Worm (Caenorhabditis elegans) whole organism, L3 larva: ENCODE data around the gene emb-1.

Experiments
- R02D3.7 ChIP-seq: fragments of 150-350 bp; optimal IDR thresholded peaks from 2 replicates; lab custom pipeline; 2014; ENCODE audit warnings: missing biosample characterization, missing genetic modification characterization
- aly-2 ChIP-seq: fragments of 150-350 bp; optimal IDR thresholded peaks from 2 replicates; lab custom pipeline; 2014; ENCODE audit warnings: missing biosample characterization, missing genetic modification characterization
- ama-1 ChIP-seq: fragments of 150-350 bp; optimal IDR thresholded peaks from 2 replicates; lab custom pipeline; 2018
- ceh-28 ChIP-seq: fragments of 150-350 bp; optimal IDR thresholded peaks from 2 replicates; lab custom pipeline; 2014; ENCODE audit warnings: missing biosample characterization, missing genetic modification reagents, missing genetic modification characterization
- egl-5 ChIP-seq: fragments of 150-350 bp; optimal IDR thresholded peaks from 2 replicates; lab custom pipeline; 2017; ENCODE audit warnings: missing biosample characterization, missing genetic modification reagents, missing genetic modification characterization, inconsistent platforms
- elt-1 ChIP-seq: fragments of 150-350 bp; optimal IDR thresholded peaks from 2 replicates; lab custom pipeline; 2014; ENCODE audit warnings: missing biosample characterization, missing genetic modification characterization
- elt-2 ChIP-seq: sonication (generic microtip); optimal IDR thresholded peaks from 2 replicates; lab custom pipeline; 2016; ENCODE audit warnings: missing genetic modification reagents, mild to moderate bottlenecking, missing genetic modification characterization, missing compliant biosample characterization
- eor-1 ChIP-seq, 2 experiments: fragments of 150-350 bp; optimal IDR thresholded peaks; 2 replicates each; lab custom pipeline; 2014 to 2018; ENCODE audit warnings: missing biosample characterization in 2 of 2, missing genetic modification characterization in 2 of 2
- fkh-10 ChIP-seq: sonication (generic microtip); optimal IDR thresholded peaks from 2 replicates; lab custom pipeline; 2017; ENCODE audit warnings: missing biosample characterization, missing genetic modification reagents, missing genetic modification characterization
- fkh-2 ChIP-seq: fragments of 150-350 bp; optimal IDR thresholded peaks from 2 replicates; lab custom pipeline; 2014; ENCODE audit warnings: missing biosample characterization, missing genetic modification reagents, missing genetic modification characterization
- fos-1 ChIP-seq: fragments of 150-350 bp; optimal IDR thresholded peaks from 2 replicates; lab custom pipeline; 2014; ENCODE audit warnings: missing biosample characterization, missing genetic modification characterization
- hmg-11 ChIP-seq: sonication (generic microtip); optimal IDR thresholded peaks from 2 replicates; lab custom pipeline; 2016; ENCODE audit warnings: missing genetic modification characterization, missing compliant biosample characterization
- jun-1 ChIP-seq: fragments of 150-350 bp; optimal IDR thresholded peaks from 2 replicates; lab custom pipeline; 2014; ENCODE audit warnings: missing biosample characterization, missing genetic modification reagents, missing genetic modification characterization
- lin-15B ChIP-seq: fragments of 150-350 bp; optimal IDR thresholded peaks from 2 replicates; lab custom pipeline; 2014; ENCODE audit warnings: missing biosample characterization, missing genetic modification characterization
- lin-39 ChIP-seq: fragments of 150-350 bp; optimal IDR thresholded peaks from 2 replicates; lab custom pipeline; 2018; ENCODE audit warnings: missing biosample characterization, missing genetic modification reagents, missing genetic modification characterization
- lsy-12 ChIP-seq: sonication (generic microtip); optimal IDR thresholded peaks from 2 replicates; lab custom pipeline; 2016; ENCODE audit warnings: mild to moderate bottlenecking, missing genetic modification characterization, missing compliant biosample characterization
- mdl-1 ChIP-seq: fragments of 150-350 bp; optimal IDR thresholded peaks from 2 replicates; lab custom pipeline; 2014; ENCODE audit warnings: missing biosample characterization, missing genetic modification characterization
- mml-1 ChIP-seq: fragments of 150-350 bp; sonication (generic microtip); optimal IDR thresholded peaks from 3 replicates; lab custom pipeline; 2014; ENCODE audit warnings: missing biosample characterization, missing genetic modification characterization
- nfya-1 ChIP-seq: sonication (generic microtip); optimal IDR thresholded peaks from 2 replicates; lab custom pipeline; 2017; ENCODE audit warnings: missing genetic modification characterization, mild to moderate bottlenecking, missing compliant biosample characterization, antibody characterized with exemption, moderate library complexity; ENCODE audit not compliant: insufficient read depth
- nhr-12 ChIP-seq: fragments of 150-350 bp; optimal IDR thresholded peaks from 2 replicates; lab custom pipeline; 2014; ENCODE audit warnings: missing biosample characterization, missing genetic modification characterization
- nhr-237 ChIP-seq: fragments of 150-350 bp; optimal IDR thresholded peaks from 2 replicates; lab custom pipeline; 2014; ENCODE audit warnings: missing biosample characterization, missing genetic modification characterization
- nhr-25 ChIP-seq: sonication (generic microtip); optimal IDR thresholded peaks from 2 replicates; lab custom pipeline; 2017; ENCODE audit warnings: missing biosample characterization, missing genetic modification characterization
- nhr-43 ChIP-seq: sonication (generic microtip); optimal IDR thresholded peaks from 2 replicates; lab custom pipeline; 2016; ENCODE audit warnings: mild to moderate bottlenecking, missing genetic modification characterization, missing compliant biosample characterization; ENCODE audit not compliant: poor library complexity, severe bottlenecking
- nhr-67 ChIP-seq: fragments of 150-350 bp; optimal IDR thresholded peaks from 2 replicates; lab custom pipeline; 2014; ENCODE audit warnings: missing biosample characterization, missing genetic modification characterization
- nhr-76 ChIP-seq: fragments of 150-350 bp; sonication (generic microtip); optimal IDR thresholded peaks from 5 replicates; lab custom pipeline; 2014; ENCODE audit warnings: missing biosample characterization, missing genetic modification characterization
- pha-4 ChIP-seq: fragments of 150-350 bp; optimal IDR thresholded peaks from 2 replicates; lab custom pipeline; 2014; ENCODE audit warnings: missing biosample characterization, missing genetic modification reagents, missing genetic modification characterization
- pqm-1 ChIP-seq: fragments of 150-350 bp; optimal IDR thresholded peaks from 2 replicates; lab custom pipeline; 2017; ENCODE audit warnings: missing biosample characterization, missing genetic modification characterization, inconsistent platforms
- sea-2 ChIP-seq: fragments of 150-350 bp; sonication (generic microtip); optimal IDR thresholded peaks from 4 replicates; lab custom pipeline; 2014; ENCODE audit warnings: missing biosample characterization, missing genetic modification reagents, missing genetic modification characterization
- skn-1 ChIP-seq: fragments of 150-350 bp; optimal IDR thresholded peaks from 2 replicates; lab custom pipeline; 2014; ENCODE audit warnings: missing biosample characterization, missing genetic modification characterization
- tbx-2 ChIP-seq: sonication (generic microtip); optimal IDR thresholded peaks from 2 replicates; lab custom pipeline; 2016; ENCODE audit warnings: mild to moderate bottlenecking, missing genetic modification characterization, missing compliant biosample characterization
- unc-39 ChIP-seq: sonication (generic microtip); optimal IDR thresholded peaks from 4 replicates; lab custom pipeline; 2017; ENCODE audit warnings: missing biosample characterization, missing genetic modification characterization
- unc-62 ChIP-seq: fragments of 150-350 bp; sonication (generic microtip); optimal IDR thresholded peaks from 4 replicates; lab custom pipeline; 2014; ENCODE audit warnings: missing biosample characterization, missing genetic modification reagents, missing genetic modification characterization
- ztf-11 ChIP-seq: fragments of 150-350 bp; optimal IDR thresholded peaks from 2 replicates; lab custom pipeline; 2014; ENCODE audit warnings: missing biosample characterization, missing genetic modification characterization
- ztf-4 ChIP-seq: fragments of 150-350 bp; optimal IDR thresholded peaks from 2 replicates; lab custom pipeline; 2014; ENCODE audit warnings: missing biosample characterization, missing genetic modification characterization

The emb-1 gene

DNA sequence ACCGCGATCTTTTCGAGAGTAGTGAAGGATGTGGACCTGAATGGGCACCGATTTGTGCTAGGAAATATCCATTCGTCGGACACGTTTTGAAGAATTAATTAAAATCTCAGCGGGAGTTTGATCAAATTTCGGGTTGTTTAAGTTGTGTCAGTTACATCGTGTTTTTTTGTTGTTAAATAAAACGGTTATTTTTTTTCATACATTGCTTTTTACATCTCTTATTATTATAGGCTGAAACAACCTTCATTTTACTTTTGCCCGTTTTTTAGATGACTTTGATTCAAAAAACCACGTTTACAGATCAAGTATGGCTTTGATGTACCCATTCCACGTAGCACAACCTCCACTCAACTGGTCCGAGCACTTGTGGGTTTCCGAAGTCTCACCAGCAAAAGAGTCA, at the start of gene emb-1:
TSS of gene emb-1 (plus strand) at position 301 of the 400 bp plus-strand sequence.
- TF ChIP-seq pqm-1 (no peak), elt-2 (tag; lab: Kevin White, UChicago) (no peak), fkh-10 (no peak), skn-1 (tag; lab: Kevin White, UChicago) (no peak), ztf-11 (tag; lab: Kevin White, UChicago) (no peak), nhr-12 (tag; lab: Kevin White, UChicago) (no peak), lin-39 (no peak), R02D3.7 (no peak), nfya-1 (tag; lab: Kevin White, UChicago) (no peak), nhr-76 (tag; lab: Kevin White, UChicago) (no peak), pha-4 (tag; lab: Kevin White, UChicago) (no peak), nhr-237 (tag; lab: Kevin White, UChicago) (no peak), hmg-11 (tag; lab: Kevin White, UChicago) (no peak), eor-1 (tag; optimal IDR thresholded peaks at IDR 0.05; lab: Kevin White, UChicago) (no peak), tbx-2 (no peak), nhr-67 (no peak), aly-2 (tag; lab: Kevin White, UChicago) (no peak)

DNA sequence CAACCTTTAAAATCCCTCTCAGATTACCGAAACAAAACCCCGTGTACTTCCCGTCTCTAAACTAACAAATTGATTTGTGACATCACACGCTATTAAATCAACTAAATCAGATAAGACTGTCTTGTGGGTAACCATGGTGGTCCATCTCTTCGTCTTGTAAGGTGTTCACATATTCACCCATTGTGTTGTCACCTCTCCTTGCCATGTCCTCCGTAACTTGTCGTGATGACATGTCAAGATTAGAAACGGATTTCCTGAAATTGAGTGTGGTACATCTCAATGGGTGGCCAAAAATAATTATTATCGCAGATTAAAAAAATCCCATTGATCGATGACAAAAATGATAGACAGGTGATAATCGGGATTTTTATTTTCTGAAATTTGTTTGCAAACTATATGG, 48.9 kb upstream of the emb-1 start:
- TF ChIP-seq lin-15B (tag; lab: Kevin White, UChicago) = no peak
- no peak for TF ChIP-seq ztf-11 (tag; lab: Kevin White, UChicago)
- TF ChIP-seq unc-39 (tag; lab: Kevin White, UChicago) = no peak
- TF ChIP-seq nhr-237 (tag; lab: Kevin White, UChicago) = no peak
- TF ChIP-seq ceh-28 (tag; lab: Kevin White, UChicago) = no peak
- no peak for TF ChIP-seq nhr-43
- no peak for TF ChIP-seq lsy-12 (tag; lab: Kevin White, UChicago)
- no peak for TF ChIP-seq nfya-1 (tag; lab: Kevin White, UChicago)
- no peak for TF ChIP-seq fos-1 (tag; lab: Kevin White, UChicago)
- no peak for TF ChIP-seq unc-62
- no peak for TF ChIP-seq nhr-25 (tag; lab: Kevin White, UChicago)
- TF ChIP-seq mml-1 (tag; lab: Kevin White, UChicago) = no peak
- TF ChIP-seq fkh-2 = no peak
- TF ChIP-seq jun-1 = no peak
- no peak for TF ChIP-seq hmg-11 (tag; lab: Kevin White, UChicago)

DNA sequence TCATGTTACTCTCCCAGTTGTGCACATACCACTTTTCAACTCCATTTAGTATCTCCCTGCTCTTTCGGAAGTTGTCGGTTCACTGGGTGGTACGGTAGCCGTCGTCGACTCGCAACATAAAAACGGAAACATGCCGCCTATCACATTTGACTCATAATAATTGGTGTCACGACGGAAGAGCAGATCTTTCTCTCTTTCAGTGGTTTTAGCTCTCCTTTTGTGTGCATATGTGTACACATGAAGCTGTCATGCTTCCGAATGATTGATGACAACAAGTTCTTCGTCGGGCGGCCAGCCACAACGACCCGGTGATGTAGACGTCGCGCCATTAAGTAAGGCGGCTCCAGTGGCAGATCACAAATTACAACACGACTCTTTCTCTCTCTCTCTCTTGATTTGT, 47.5 kb upstream of the emb-1 start:
- peak; percentile 92 for TF ChIP-seq tbx-2
- no peak for TF ChIP-seq ama-1

DNA sequence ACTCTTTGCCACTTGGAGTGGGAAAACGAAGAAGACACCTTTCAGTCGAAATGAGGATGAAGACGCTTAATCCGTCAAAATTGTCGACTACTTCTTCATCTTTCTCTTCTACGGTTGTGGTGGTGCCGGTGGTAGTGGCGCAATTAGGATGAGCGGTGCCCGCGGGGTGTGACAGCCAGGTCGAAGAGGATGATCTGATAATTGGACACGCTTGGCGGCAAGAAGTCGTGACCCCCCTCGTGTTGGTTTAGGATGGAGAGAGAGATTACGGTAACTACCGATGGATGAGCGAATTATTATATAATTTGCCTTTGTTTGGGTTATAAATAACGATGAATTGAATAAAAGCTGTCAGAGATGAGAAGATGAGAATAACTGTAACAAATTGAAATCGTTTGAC, 46.3 kb upstream of the emb-1 start:
- TF ChIP-seq tbx-2 (peak; percentile 75), mml-1 (tag; lab: Kevin White, UChicago) (no peak), mdl-1 (tag; lab: Kevin White, UChicago) (no peak), pha-4 (tag; lab: Kevin White, UChicago) (no peak)

DNA sequence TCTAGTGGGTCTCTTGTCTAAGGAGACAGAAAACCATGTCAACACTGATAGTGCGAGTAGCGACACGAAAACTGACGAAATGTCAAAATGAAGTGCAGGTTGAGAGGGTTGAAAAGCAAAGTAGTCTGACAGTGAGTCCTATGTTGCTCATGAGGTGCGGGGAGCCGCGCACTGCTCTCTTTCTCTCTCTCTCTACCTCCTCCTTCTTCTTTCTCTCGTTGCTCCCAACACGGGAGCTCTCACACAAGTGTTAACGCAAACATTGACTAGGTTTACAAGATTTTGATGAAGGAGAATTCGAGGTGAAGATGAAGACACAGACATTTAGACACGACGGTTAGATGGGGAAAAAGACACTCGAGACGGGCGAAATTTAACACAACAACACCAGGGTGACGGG, 44.0 kb upstream of the emb-1 start:
- TF ChIP-seq pha-4 (tag; lab: Kevin White, UChicago) (peak; percentile 84), R02D3.7 (no peak), tbx-2 (peak; percentile 80)

DNA sequence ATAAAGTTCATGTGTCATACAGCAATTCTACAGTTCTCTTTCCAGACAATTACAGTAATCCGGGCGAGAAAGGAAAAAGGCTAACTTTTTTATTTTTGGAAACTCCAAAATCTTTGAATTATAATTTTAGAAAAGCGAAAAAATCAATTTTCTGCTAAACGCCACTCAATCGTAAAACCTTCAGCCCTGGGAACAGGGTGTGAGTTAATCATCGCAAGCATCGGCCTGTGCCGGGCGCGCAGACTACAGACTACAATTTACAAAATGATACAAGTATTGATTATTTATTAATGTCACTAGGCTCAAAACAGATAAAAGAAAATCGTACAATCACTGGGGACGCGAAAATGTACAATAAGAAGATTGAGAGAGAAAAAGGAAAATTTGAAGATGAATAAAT, 42.6 kb upstream of the emb-1 start:
- TF ChIP-seq lsy-12 (tag; lab: Kevin White, UChicago) = no peak
- TF ChIP-seq nfya-1 (tag; lab: Kevin White, UChicago) = no peak
- TF ChIP-seq elt-1 = no peak
- TF ChIP-seq ztf-4 = no peak
- TF ChIP-seq sea-2 (GFP tag; lab: Kevin White, UChicago) = no peak
- no peak for TF ChIP-seq elt-2 (tag; lab: Kevin White, UChicago)
- TF ChIP-seq fos-1 (tag; lab: Kevin White, UChicago) = no peak
- TF ChIP-seq pqm-1 = no peak
- TF ChIP-seq egl-5 (tag; lab: Kevin White, UChicago) = no peak
- no peak for TF ChIP-seq jun-1
- TF ChIP-seq lin-15B (tag; lab: Kevin White, UChicago) = no peak
- no peak for TF ChIP-seq ceh-28 (tag; lab: Kevin White, UChicago)
- no peak for TF ChIP-seq lin-39
